Fruit fly (Drosophila melanogaster) whole organism, embryonic: ENCODE measurements around the gene CG43184.

Source experiments
- BEAF-32 ChIP-seq: fragments of 200-800 bp; sonication (Bioruptor generic); optimal IDR thresholded peaks from 3 replicates; lab custom pipeline; 2017; ENCODE audit warnings: missing biosample characterization, missing genetic modification characterization, mild to moderate bottlenecking, moderate library complexity, missing genetic modification reagents
- CG10209 ChIP-seq: fragments of 200-800 bp; sonication (Bioruptor generic); optimal IDR thresholded peaks from 3 replicates; lab custom pipeline; 2017; ENCODE audit warnings: missing biosample characterization, mild to moderate bottlenecking, missing genetic modification characterization, missing genetic modification reagents
- CG10274 ChIP-seq: fragments of 200-800 bp; sonication (Bioruptor generic); optimal IDR thresholded peaks from 3 replicates; lab custom pipeline; 2017; ENCODE audit warnings: missing biosample characterization, mild to moderate bottlenecking, missing genetic modification characterization
- CG10431 ChIP-seq: fragments of 200-800 bp; sonication (Bioruptor generic); optimal IDR thresholded peaks from 3 replicates; lab custom pipeline; 2018; ENCODE audit warnings: missing biosample characterization, mild to moderate bottlenecking, missing genetic modification characterization
- CG11085 ChIP-seq: fragments of 200-800 bp; sonication (Bioruptor generic); IDR thresholded peaks from 2 replicates; pipeline ENCODE4 v1.3.6; 2022; ENCODE audit warnings: missing biosample characterization, missing genetic modification characterization
- CG15073 ChIP-seq: fragments of 200-800 bp; sonication (Bioruptor generic); optimal IDR thresholded peaks from 2 replicates; lab custom pipeline; 2016; ENCODE audit warnings: missing biosample characterization, missing genetic modification characterization
- CG15269 ChIP-seq: fragments of 200-800 bp; sonication (Bioruptor generic); optimal IDR thresholded peaks from 2 replicates; lab custom pipeline; 2018; ENCODE audit warnings: missing biosample characterization, mild to moderate bottlenecking, missing genetic modification characterization, moderate library complexity
- CG15601 ChIP-seq: fragments of 200-800 bp; sonication (Bioruptor generic); optimal IDR thresholded peaks from 3 replicates; lab custom pipeline; 2019; ENCODE audit warnings: missing biosample characterization, mild to moderate bottlenecking, missing genetic modification characterization, moderate library complexity
- CG16779 ChIP-seq: fragments of 200-800 bp; sonication (Bioruptor generic); IDR thresholded peaks from 2 replicates; pipeline ENCODE4 v1.3.6; 2022; ENCODE audit warnings: missing biosample characterization, missing genetic modification characterization
- CG16813 ChIP-seq: fragments of 200-800 bp; sonication (Bioruptor generic); IDR thresholded peaks from 3 replicates; pipeline ENCODE4 v1.3.6; 2022; ENCODE audit warnings: missing biosample characterization, missing genetic modification characterization; ENCODE audit not compliant: partially characterized antibody
- CG17328 ChIP-seq: fragments of 200-800 bp; sonication (Bioruptor generic); IDR thresholded peaks from 2 replicates; pipeline ENCODE4 v1.3.6; 2022; ENCODE audit warnings: missing biosample characterization, missing genetic modification characterization
- CG17612 ChIP-seq: fragments of 200-800 bp; sonication (Bioruptor generic); IDR thresholded peaks from 2 replicates; pipeline ENCODE4 v1.3.6; 2022; ENCODE audit warnings: missing biosample characterization, missing genetic modification characterization
- CG18619 ChIP-seq: fragments of 200-800 bp; sonication (Bioruptor generic); optimal IDR thresholded peaks from 3 replicates; lab custom pipeline; 2017; ENCODE audit warnings: missing biosample characterization, mild to moderate bottlenecking, missing genetic modification characterization
- CG31224 ChIP-seq: fragments of 200-800 bp; sonication (Bioruptor generic); IDR thresholded peaks from 2 replicates; pipeline ENCODE4 v1.3.6; 2022; ENCODE audit warnings: missing biosample characterization, missing genetic modification characterization
- CG31441 ChIP-seq: fragments of 200-800 bp; sonication (Bioruptor generic); IDR thresholded peaks from 2 replicates; pipeline ENCODE4 v1.3.6; 2022; ENCODE audit warnings: missing biosample characterization, missing genetic modification characterization
- CG32532 ChIP-seq: fragments of 200-800 bp; sonication (Bioruptor generic); IDR thresholded peaks from 2 replicates; pipeline ENCODE4 v1.3.6; 2022; ENCODE audit warnings: missing biosample characterization, missing genetic modification characterization
- CG3281 ChIP-seq: fragments of 200-800 bp; sonication (Bioruptor generic); optimal IDR thresholded peaks from 3 replicates; lab custom pipeline; 2017; ENCODE audit warnings: missing biosample characterization, mild to moderate bottlenecking, missing genetic modification characterization
- CG33557 ChIP-seq: fragments of 200-800 bp; sonication (Bioruptor generic); optimal IDR thresholded peaks from 2 replicates; lab custom pipeline; 2019; ENCODE audit warnings: missing biosample characterization, mild to moderate bottlenecking, missing genetic modification characterization, moderate library complexity
- CG3407 ChIP-seq: fragments of 200-800 bp; sonication (Bioruptor generic); optimal IDR thresholded peaks from 2 replicates; lab custom pipeline; 2018; ENCODE audit warnings: missing biosample characterization, mild to moderate bottlenecking, missing genetic modification characterization
- CG4424 ChIP-seq: fragments of 200-800 bp; sonication (Bioruptor generic); optimal IDR thresholded peaks from 3 replicates; lab custom pipeline; 2016; ENCODE audit warnings: missing biosample characterization, missing genetic modification characterization
- CG6175 ChIP-seq: fragments of 200-800 bp; sonication (Bioruptor generic); IDR thresholded peaks from 3 replicates; pipeline ENCODE4 v1.3.6; 2022; ENCODE audit warnings: missing biosample characterization, missing genetic modification characterization
- CG7963 ChIP-seq: fragments of 200-800 bp; sonication (Bioruptor generic); IDR thresholded peaks from 3 replicates; pipeline ENCODE4 v1.3.6; 2022; ENCODE audit warnings: missing biosample characterization, missing genetic modification characterization; ENCODE audit not compliant: partially characterized antibody
- CG8359 ChIP-seq: fragments of 200-800 bp; sonication (Bioruptor generic); optimal IDR thresholded peaks from 2 replicates; lab custom pipeline; 2017; ENCODE audit warnings: missing biosample characterization, mild to moderate bottlenecking, missing genetic modification characterization, borderline replicate concordance
- E2f2 ChIP-seq: fragments of 200-800 bp; sonication (Bioruptor generic); IDR thresholded peaks from 2 replicates; pipeline ENCODE4 v1.3.6; 2022; ENCODE audit warnings: missing biosample characterization, missing genetic modification characterization
- Fer3 ChIP-seq: fragments of 200-800 bp; sonication (Bioruptor generic); optimal IDR thresholded peaks from 2 replicates; lab custom pipeline; 2018; ENCODE audit warnings: missing biosample characterization, mild to moderate bottlenecking, missing genetic modification characterization, moderate library complexity
- HLH54F ChIP-seq: fragments of 200-800 bp; sonication (Bioruptor generic); optimal IDR thresholded peaks from 3 replicates; lab custom pipeline; 2016; ENCODE audit warnings: missing biosample characterization, missing genetic modification characterization
- HmgZ ChIP-seq: fragments of 200-800 bp; sonication (Bioruptor generic); optimal IDR thresholded peaks from 2 replicates; lab custom pipeline; 2018; ENCODE audit warnings: missing biosample characterization, mild to moderate bottlenecking, missing genetic modification characterization
- Oli ChIP-seq: fragments of 200-800 bp; sonication (Bioruptor generic); optimal IDR thresholded peaks from 2 replicates; lab custom pipeline; 2018; ENCODE audit warnings: missing biosample characterization, mild to moderate bottlenecking, missing genetic modification characterization, moderate library complexity
- Ptx1 ChIP-seq: fragments of 200-800 bp; sonication (Bioruptor generic); IDR thresholded peaks from 2 replicates; pipeline ENCODE4 v1.3.6; 2022; ENCODE audit warnings: missing biosample characterization, missing genetic modification characterization
- Scr ChIP-seq: fragments of 200-800 bp; sonication (Bioruptor generic); IDR thresholded peaks from 2 replicates; pipeline ENCODE4 v1.3.6; 2022; ENCODE audit warnings: missing biosample characterization, missing genetic modification characterization; ENCODE audit not compliant: partially characterized antibody
- Ssrp ChIP-seq: fragments of 200-800 bp; sonication (Bioruptor generic); optimal IDR thresholded peaks from 2 replicates; lab custom pipeline; 2018; ENCODE audit warnings: missing biosample characterization, mild to moderate bottlenecking, missing genetic modification characterization, moderate library complexity
- ara ChIP-seq: fragments of 200-800 bp; sonication (Bioruptor generic); IDR thresholded peaks from 2 replicates; pipeline ENCODE4 v1.3.6; 2022; ENCODE audit warnings: missing biosample characterization, missing genetic modification characterization
- bbx ChIP-seq: fragments of 200-800 bp; sonication (Bioruptor generic); IDR thresholded peaks from 2 replicates; pipeline ENCODE4 v1.3.6; 2022; ENCODE audit warnings: missing biosample characterization, missing genetic modification characterization; ENCODE audit not compliant: partially characterized antibody
- cato ChIP-seq: fragments of 200-800 bp; sonication (Bioruptor generic); optimal IDR thresholded peaks from 2 replicates; lab custom pipeline; 2016; ENCODE audit warnings: missing biosample characterization, missing genetic modification characterization, borderline replicate concordance
- chm ChIP-seq: fragments of 200-800 bp; sonication (Bioruptor generic); IDR thresholded peaks from 2 replicates; pipeline ENCODE4 v1.3.6; 2022; ENCODE audit warnings: missing biosample characterization, missing genetic modification characterization
- fd64A ChIP-seq: fragments of 200-800 bp; sonication (Bioruptor generic); optimal IDR thresholded peaks from 3 replicates; lab custom pipeline; 2018; ENCODE audit warnings: missing biosample characterization, mild to moderate bottlenecking, missing genetic modification characterization
- grau ChIP-seq: fragments of 200-800 bp; optimal IDR thresholded peaks from 3 replicates; lab custom pipeline; 2019; ENCODE audit warnings: missing biosample characterization, mild to moderate bottlenecking, missing genetic modification characterization, moderate library complexity
- ken ChIP-seq: fragments of 200-800 bp; sonication (Bioruptor generic); IDR thresholded peaks from 3 replicates; pipeline ENCODE4 v1.3.6; 2022; ENCODE audit warnings: missing biosample characterization, missing genetic modification characterization
- klu ChIP-seq: fragments of 200-800 bp; sonication (Bioruptor generic); IDR thresholded peaks from 2 replicates; pipeline ENCODE4 v1.3.6; 2022; ENCODE audit warnings: missing biosample characterization, missing genetic modification characterization
- lab ChIP-seq: fragments of 200-800 bp; sonication (Bioruptor generic); optimal IDR thresholded peaks from 3 replicates; lab custom pipeline; 2017; ENCODE audit warnings: missing biosample characterization, missing genetic modification characterization, mild to moderate bottlenecking, moderate library complexity, missing genetic modification reagents
- lbe ChIP-seq: fragments of 200-800 bp; sonication (Bioruptor generic); optimal IDR thresholded peaks from 2 replicates; lab custom pipeline; 2016; ENCODE audit warnings: missing biosample characterization, mild to moderate bottlenecking, missing genetic modification characterization
- odd ChIP-seq: fragments of 200-800 bp; sonication (Bioruptor generic); optimal IDR thresholded peaks from 2 replicates; lab custom pipeline; 2017; ENCODE audit warnings: missing biosample characterization, mild to moderate bottlenecking, missing genetic modification characterization
- onecut ChIP-seq: fragments of 200-800 bp; sonication (Bioruptor generic); IDR thresholded peaks from 2 replicates; pipeline ENCODE4 v1.3.6; 2022; ENCODE audit warnings: missing biosample characterization, missing genetic modification characterization
- pho ChIP-seq: fragments of 200-800 bp; sonication (Bioruptor generic); optimal IDR thresholded peaks from 2 replicates; lab custom pipeline; 2016; ENCODE audit warnings: missing biosample characterization, missing genetic modification characterization
- phol ChIP-seq: fragments of 200-800 bp; sonication (Bioruptor generic); optimal IDR thresholded peaks from 3 replicates; lab custom pipeline; 2018; ENCODE audit warnings: missing biosample characterization, mild to moderate bottlenecking, missing genetic modification characterization, moderate library complexity
- pum ChIP-seq: fragments of 200-800 bp; sonication (Bioruptor generic); optimal IDR thresholded peaks from 2 replicates; lab custom pipeline; 2016; ENCODE audit warnings: missing biosample characterization, missing genetic modification characterization
- pzg ChIP-seq: fragments of 200-800 bp; sonication (Bioruptor generic); optimal IDR thresholded peaks from 3 replicates; lab custom pipeline; 2018; ENCODE audit warnings: missing biosample characterization, mild to moderate bottlenecking, missing genetic modification characterization, moderate library complexity
- seq ChIP-seq: fragments of 200-800 bp; sonication (Bioruptor generic); IDR thresholded peaks from 2 replicates; pipeline ENCODE4 v1.3.6; 2022; ENCODE audit warnings: missing biosample characterization, missing genetic modification characterization
- sim ChIP-seq: fragments of 200-800 bp; sonication (Bioruptor generic); IDR thresholded peaks from 2 replicates; pipeline ENCODE4 v1.3.6; 2022; ENCODE audit warnings: missing biosample characterization, missing genetic modification characterization
- unpg ChIP-seq: fragments of 200-800 bp; sonication (Bioruptor generic); optimal IDR thresholded peaks from 3 replicates; lab custom pipeline; 2018; ENCODE audit warnings: missing biosample characterization, mild to moderate bottlenecking, missing genetic modification characterization, moderate library complexity
- wor ChIP-seq: fragments of 200-800 bp; sonication (Bioruptor generic); IDR thresholded peaks from 2 replicates; pipeline ENCODE4 v1.3.6; 2022; ENCODE audit warnings: missing biosample characterization, missing genetic modification characterization

Gene CG43184

DNA sequence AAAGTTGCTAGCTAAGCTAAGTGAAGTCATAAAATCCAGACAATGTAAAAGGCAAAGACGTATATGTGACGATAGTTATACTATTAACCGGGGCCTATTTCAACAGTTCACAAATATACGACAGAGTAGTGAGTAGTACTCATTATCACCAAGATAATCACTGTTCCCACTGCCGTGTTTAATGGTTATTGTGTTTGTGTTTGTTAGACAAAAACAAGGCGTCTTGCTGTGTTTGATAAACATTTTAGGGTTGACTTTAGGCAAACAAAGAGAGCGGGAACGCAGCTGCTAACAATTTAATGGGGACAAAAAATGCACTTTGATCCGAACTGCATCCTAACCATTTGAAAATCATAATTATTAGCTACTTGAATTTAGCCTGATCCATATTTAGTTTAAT, 27.9 kb downstream of the CG43184 start (continued):
- TF ChIP-seq Scr (GFP tag; lab: Robert Waterston, UW), result no peak
- peak; percentile 34 for TF ChIP-seq CG10274 (GFP tag; lab: Kevin White, UChicago)
- peak; percentile 71 for TF ChIP-seq CG31441
- no peak for TF ChIP-seq CG16813 (GFP tag; lab: Robert Waterston, UW)
- TF ChIP-seq CG33557 (GFP tag; lab: Kevin White, UChicago), result peak; percentile 86
- TF ChIP-seq CG11085 (GFP tag; lab: Robert Waterston, UW), result no peak
- TF ChIP-seq wor (GFP tag; lab: Robert Waterston, UW), result no peak
- peak; percentile 92 for TF ChIP-seq fd64A (GFP tag; lab: Kevin White, UChicago)
- peak; percentile 48 for TF ChIP-seq Oli
- no peak for TF ChIP-seq seq (GFP tag; lab: Robert Waterston, UW)
- peak; percentile 24 for TF ChIP-seq cato (GFP tag; lab: Kevin White, UChicago)
- TF ChIP-seq CG6175 (GFP tag; lab: Robert Waterston, UW), result no peak
- no peak for TF ChIP-seq HLH54F (GFP tag; lab: Kevin White, UChicago)
- no peak for TF ChIP-seq CG17612
- TF ChIP-seq phol (tag; lab: Kevin White, UChicago), result peak; percentile 48
- no peak for TF ChIP-seq Ptx1 (GFP tag; lab: Robert Waterston, UW)
- TF ChIP-seq klu, result no peak
- TF ChIP-seq BEAF-32 (GFP tag; lab: Kevin White, UChicago), result no peak
- TF ChIP-seq CG3281 (GFP tag; lab: Kevin White, UChicago), result no peak
- TF ChIP-seq Ssrp, result no peak
- peak; percentile 60 for TF ChIP-seq grau
- TF ChIP-seq pho (GFP tag; lab: Kevin White, UChicago), result no peak
- TF ChIP-seq CG32532, result no peak
- peak; percentile 80 for TF ChIP-seq CG8359 (GFP tag; lab: Kevin White, UChicago)
- peak; percentile 76 for TF ChIP-seq CG10431 (GFP tag; lab: Kevin White, UChicago)
- TF ChIP-seq lab (GFP tag; lab: Kevin White, UChicago), result peak; percentile 78
- peak; percentile 54 for TF ChIP-seq HmgZ (tag; lab: Kevin White, UChicago)
- no peak for TF ChIP-seq CG15073 (GFP tag; lab: Kevin White, UChicago)
- TF ChIP-seq unpg (GFP tag; lab: Kevin White, UChicago), result peak; percentile 82
- TF ChIP-seq CG18619 (GFP tag; lab: Kevin White, UChicago), result peak; percentile 59
- 0 out of 3 replicates have a peak, but pooled peaks have one; percentile 54 for TF ChIP-seq ken (GFP tag; lab: Robert Waterston, UW)
- TF ChIP-seq Fer3 (tag; lab: Kevin White, UChicago), result peak; percentile 69
- no peak for TF ChIP-seq bbx (GFP tag; lab: Robert Waterston, UW)
- TF ChIP-seq CG4424 (GFP tag; lab: Kevin White, UChicago), result peak; percentile 64
- peak; percentile 63 for TF ChIP-seq CG15269 (tag; lab: Kevin White, UChicago)
- TF ChIP-seq onecut (GFP tag; lab: Robert Waterston, UW), result peak; percentile 72
- no peak for TF ChIP-seq lbe (GFP tag; lab: Kevin White, UChicago)
- TF ChIP-seq E2f2 (GFP tag; lab: Robert Waterston, UW), result no peak
- TF ChIP-seq sim (GFP tag; lab: Robert Waterston, UW), result no peak
- no peak for TF ChIP-seq CG7963
- TF ChIP-seq CG17328 (GFP tag; lab: Robert Waterston, UW), result peak; percentile 61
- TF ChIP-seq CG16779 (GFP tag; lab: Robert Waterston, UW), result no peak
- no peak; the same call in 1 of the 2 replicates for TF ChIP-seq chm
- no peak for TF ChIP-seq pum
- no peak for TF ChIP-seq CG31224 (GFP tag; lab: Robert Waterston, UW)
- peak; percentile 89 for TF ChIP-seq CG15601 (tag; lab: Kevin White, UChicago)
- TF ChIP-seq pzg (GFP tag; lab: Kevin White, UChicago), result no peak
- TF ChIP-seq odd (GFP tag; lab: Kevin White, UChicago), result peak; percentile 86
- peak; percentile 53 for TF ChIP-seq ara (GFP tag; lab: Robert Waterston, UW)
- TF ChIP-seq CG10209 (GFP tag; lab: Kevin White, UChicago), result peak; percentile 78
- TF ChIP-seq CG3407 (GFP tag; lab: Kevin White, UChicago), result peak; percentile 90
